Fruit fly (Drosophila melanogaster): ENCODE measurements around the gene psd.

Gene psd

dm6 chr2L:5943229-5944078, 21.3 kb downstream of the psd start, which contains the start of the genes Sfp26Ad and Gpdh1 (continued):
- TF ChIP-seq CG30431 (GFP tag; optimal IDR thresholded peaks at IDR 0.05) (peak; percentile 48), CG17186 (GFP tag; optimal IDR thresholded peaks at IDR 0.05) (peak; percentile 77), CoRest (tag; optimal IDR thresholded peaks at IDR 0.05) (peak; percentile 72), TFAM (GFP tag; optimal IDR thresholded peaks at IDR 0.05) (peak; percentile 22), psq (GFP tag; optimal IDR thresholded peaks at IDR 0.05) (peak; percentile 61), HHEX (GFP tag; optimal IDR thresholded peaks at IDR 0.05) (peak; percentile 59), nom (GFP tag; optimal IDR thresholded peaks at IDR 0.05) (peak; percentile 78), CG8944 (GFP tag; optimal IDR thresholded peaks at IDR 0.05) (peak; percentile 61), CG6854 (GFP tag; optimal IDR thresholded peaks at IDR 0.05) (peak; percentile 47), al (GFP tag; IDR thresholded peaks at IDR 0.05) (peak; percentile 48; the same call in 1 of the 2 replicates), CG32767 (GFP tag; IDR thresholded peaks at IDR 0.05) (peak; percentile 61; the same call in 1 of the 2 replicates), kni (GFP tag; optimal IDR thresholded peaks at IDR 0.05) (peak; percentile 60), CG12659 (GFP tag; optimal IDR thresholded peaks at IDR 0.05) (peak; percentile 84), pum (GFP tag; optimal IDR thresholded peaks at IDR 0.05) (peak; percentile 72), E2f2 (GFP tag; IDR thresholded peaks at IDR 0.05) (peak; percentile 100), sens-2 (GFP tag; IDR thresholded peaks at IDR 0.05) (0 out of 2 replicates have a peak, but pooled peaks have one; percentile 5), D19A (tag; optimal IDR thresholded peaks at IDR 0.05) (peak; percentile 25), zen (tag; optimal IDR thresholded peaks at IDR 0.05) (peak; percentile 25), ATbp (GFP tag; optimal IDR thresholded peaks at IDR 0.05) (peak; percentile 37), CG16863 (GFP tag; optimal IDR thresholded peaks at IDR 0.05) (peak; percentile 46), pzg (GFP tag; optimal IDR thresholded peaks at IDR 0.05) (peak; percentile 96), seq (GFP tag; IDR thresholded peaks at IDR 0.05) (peak; percentile 58; the same call in 1 of the 2 replicates), CG33213 (GFP tag; optimal IDR thresholded peaks at IDR 0.05) (peak; percentile 81), ems (GFP tag; optimal IDR thresholded peaks at IDR 0.05) (peak; percentile 87), CG16815 (GFP tag; optimal IDR thresholded peaks at IDR 0.05) (peak; percentile 53), CG17361 (GFP tag; IDR thresholded peaks at IDR 0.05) (peak; percentile 74; the same call in 2 of the 3 replicates), klu (GFP tag; IDR thresholded peaks at IDR 0.05) (peak; percentile 46; the same call in 1 of the 2 replicates), CG10654 (GFP tag; optimal IDR thresholded peaks at IDR 0.05) (peak; percentile 64), CG15696 (tag; optimal IDR thresholded peaks at IDR 0.05) (peak; percentile 46), Aef1 (GFP tag; IDR thresholded peaks at IDR 0.05) (peak; percentile 63; the same call in 1 of the 3 replicates), CG2202 (tag; optimal IDR thresholded peaks at IDR 0.05) (peak; percentile 12), Six4 (GFP tag; optimal IDR thresholded peaks at IDR 0.05) (peak; percentile 68), CG8089 (GFP tag; optimal IDR thresholded peaks at IDR 0.05) (peak; percentile 45), Usf (GFP tag; optimal IDR thresholded peaks at IDR 0.05) (peak; percentile 15), CG18011 (GFP tag; optimal IDR thresholded peaks at IDR 0.05) (peak; percentile 62), CG8290 (GFP tag; optimal IDR thresholded peaks at IDR 0.05) (peak; percentile 68), CG8290 (tag; optimal IDR thresholded peaks at IDR 0.05) (peak in 1 of 2 experiments; percentile 92), gcm (GFP tag; optimal IDR thresholded peaks at IDR 0.05) (peak; percentile 71), CG17802 (tag; optimal IDR thresholded peaks at IDR 0.05) (peak; percentile 17), z (GFP tag; IDR thresholded peaks at IDR 0.05) (0 out of 3 replicates have a peak, but pooled peaks have one; percentile 22), Doc3 (GFP tag; IDR thresholded peaks at IDR 0.05; ENCODE audit: partially characterized antibody) (no peak; the same call in 2 of the 3 replicates), cas (GFP tag; IDR thresholded peaks at IDR 0.05) (0 out of 2 replicates have a peak, but pooled peaks have one; percentile 14), bab2 (GFP tag; optimal IDR thresholded peaks at IDR 0.05) (peak; percentile 72), CG15269 (tag; optimal IDR thresholded peaks at IDR 0.05) (peak; percentile 58), CG10959 (GFP tag; IDR thresholded peaks at IDR 0.05) (peak; percentile 32; the same call in 1 of the 2 replicates), CG34224 (GFP tag; IDR thresholded peaks at IDR 0.05; ENCODE audit: partially characterized antibody) (peak; percentile 22; the same call in 1 of the 3 replicates), wek (GFP tag; optimal IDR thresholded peaks at IDR 0.05) (peak; percentile 99), CG18764 (GFP tag; optimal IDR thresholded peaks at IDR 0.05) (peak; percentile 67)

Measured in whole organism, embryonic.